Fruit fly (Drosophila melanogaster) whole organism, wandering third instar larva: Measurements from ENCODE around the gene CG15408.

Experiments
- Abd-B ChIP-seq: fragments of >200 bp; optimal IDR thresholded peaks from 2 replicates; lab custom pipeline; 2017; ENCODE audit warnings: missing biosample characterization, missing genetic modification characterization
- CG32264 ChIP-seq: fragments of 200-800 bp; sonication (Bioruptor generic); optimal IDR thresholded peaks from 2 replicates; lab custom pipeline; 2016; ENCODE audit warnings: missing biosample characterization, missing genetic modification characterization
- CG9705 ChIP-seq: fragments of 200-800 bp; sonication (Bioruptor generic); optimal IDR thresholded peaks from 2 replicates; lab custom pipeline; 2018; ENCODE audit warnings: missing biosample characterization, mild to moderate bottlenecking, missing genetic modification characterization
- CrebA ChIP-seq: fragments of 200-800 bp; sonication (Bioruptor generic); optimal IDR thresholded peaks from 2 replicates; lab custom pipeline; 2016; ENCODE audit warnings: missing biosample characterization, mild to moderate bottlenecking, missing genetic modification characterization, borderline replicate concordance
- Dfd ChIP-seq: fragments of >200 bp; optimal IDR thresholded peaks from 2 replicates; lab custom pipeline; 2017; ENCODE audit warnings: missing biosample characterization, missing genetic modification characterization
- GATAd ChIP-seq: sonication (Bioruptor generic); optimal IDR thresholded peaks from 2 replicates; lab custom pipeline; 2016; ENCODE audit warnings: missing biosample characterization, missing genetic modification characterization
- HLH106 ChIP-seq: fragments of 200-800 bp; optimal IDR thresholded peaks from 3 replicates; lab custom pipeline; 2019; ENCODE audit warnings: missing biosample characterization, mild to moderate bottlenecking, missing genetic modification characterization, moderate library complexity
- Hr83 ChIP-seq: fragments of 200-300 bp; sonication (Bioruptor generic); optimal IDR thresholded peaks from 2 replicates; lab custom pipeline; 2016; ENCODE audit warnings: missing biosample characterization, mild to moderate bottlenecking, missing genetic modification characterization, moderate library complexity; ENCODE audit not compliant: poor library complexity, severe bottlenecking
- Myc ChIP-seq: fragments of >200 bp; optimal IDR thresholded peaks from 2 replicates; lab custom pipeline; 2017
- N ChIP-seq: fragments of >200 bp; optimal IDR thresholded peaks from 2 replicates; lab custom pipeline; 2018; ENCODE audit warnings: missing biosample characterization, missing external identifiers, missing genetic modification characterization
- OdsH ChIP-seq: fragments of 200-800 bp; sonication (Bioruptor generic); optimal IDR thresholded peaks from 2 replicates; lab custom pipeline; 2016; ENCODE audit warnings: missing biosample characterization, mild to moderate bottlenecking, missing genetic modification characterization
- Rel ChIP-seq, 2 experiments: fragments of 200-800 bp; sonication (Bioruptor generic) in 1 of 2; optimal IDR thresholded peaks; 2 replicates in 1 of 2; 3 replicates in 1 of 2; lab custom pipeline; 2016 to 2019; ENCODE audit warnings: mild to moderate bottlenecking in 2 of 2, missing biosample characterization in 2 of 2, missing genetic modification characterization in 2 of 2, moderate library complexity in 1 of 2
- Sp1 ChIP-seq: fragments of 200-800 bp; sonication (Bioruptor generic); optimal IDR thresholded peaks from 3 replicates; lab custom pipeline; 2019; ENCODE audit warnings: missing biosample characterization, mild to moderate bottlenecking, missing genetic modification characterization, moderate library complexity
- Vsx2 ChIP-seq: fragments of 200-300, 225-300 bp; sonication (Bioruptor generic); optimal IDR thresholded peaks from 2 replicates; lab custom pipeline; 2018; ENCODE audit warnings: missing biosample characterization, missing genetic modification characterization; ENCODE audit not compliant: partially characterized antibody
- dl ChIP-seq, 2 experiments: fragments of 175-275, 200-275 bp in 1 of 2; fragments of 200-275 bp in 1 of 2; sonication (Bioruptor generic); optimal IDR thresholded peaks; lab custom pipeline; 2018; ENCODE audit warnings: mild to moderate bottlenecking in 2 of 2, missing biosample characterization in 2 of 2, missing genetic modification characterization in 2 of 2, moderate library complexity in 2 of 2; ENCODE audit not compliant: partially characterized antibody in 2 of 2, insufficient read depth in 1 of 2
- dsf ChIP-seq: sonication (Bioruptor generic); optimal IDR thresholded peaks from 2 replicates; lab custom pipeline; 2016; ENCODE audit warnings: missing biosample characterization, missing genetic modification characterization, borderline replicate concordance
- ey ChIP-seq: fragments of 200-800 bp; sonication (Bioruptor generic); optimal IDR thresholded peaks from 2 replicates; lab custom pipeline; 2016; ENCODE audit warnings: missing biosample characterization, missing genetic modification characterization
- fru ChIP-seq: fragments of 200-800 bp; sonication (Bioruptor generic); optimal IDR thresholded peaks from 3 replicates; lab custom pipeline; 2016; ENCODE audit warnings: missing biosample characterization, mild to moderate bottlenecking, missing genetic modification characterization
- h ChIP-seq: fragments of 200-800 bp; sonication (Bioruptor generic); optimal IDR thresholded peaks from 3 replicates; lab custom pipeline; 2016; ENCODE audit warnings: missing biosample characterization, mild to moderate bottlenecking, missing genetic modification characterization
- jim ChIP-seq: fragments of 175-275, 200-325 bp; sonication (Bioruptor generic); optimal IDR thresholded peaks from 2 replicates; lab custom pipeline; 2016; ENCODE audit warnings: missing biosample characterization, mild to moderate bottlenecking, missing genetic modification characterization
- lola ChIP-seq: fragments of >200 bp; optimal IDR thresholded peaks from 2 replicates; lab custom pipeline; 2017; ENCODE audit warnings: missing biosample characterization, missing genetic modification characterization
- pan ChIP-seq: fragments of >200 bp; optimal IDR thresholded peaks from 2 replicates; lab custom pipeline; 2017
- psq ChIP-seq: fragments of 200-800 bp; sonication (Bioruptor generic); optimal IDR thresholded peaks from 3 replicates; lab custom pipeline; 2017; ENCODE audit warnings: missing biosample characterization, mild to moderate bottlenecking, missing genetic modification characterization, moderate library complexity
- rgr ChIP-seq: fragments of 200-800 bp; sonication (Bioruptor generic); optimal IDR thresholded peaks from 3 replicates; lab custom pipeline; 2016; ENCODE audit warnings: missing biosample characterization, mild to moderate bottlenecking, missing genetic modification characterization
- sage ChIP-seq: fragments of 200-800 bp; sonication (Bioruptor generic); optimal IDR thresholded peaks from 2 replicates; lab custom pipeline; 2016; ENCODE audit warnings: missing biosample characterization, mild to moderate bottlenecking, missing genetic modification characterization
- sv ChIP-seq: fragments of 200-800 bp; sonication (Bioruptor generic); optimal IDR thresholded peaks from 3 replicates; lab custom pipeline; 2016; ENCODE audit warnings: missing biosample characterization, missing genetic modification characterization
- tai ChIP-seq: sonication (Bioruptor generic); optimal IDR thresholded peaks from 2 replicates; lab custom pipeline; 2016; ENCODE audit warnings: missing biosample characterization, missing genetic modification characterization
- usp ChIP-seq: fragments of >200 bp; optimal IDR thresholded peaks from 2 replicates; lab custom pipeline; 2017; ENCODE audit warnings: missing biosample characterization, missing genetic modification characterization

The CG15408 gene

dm6 chr2L:3307189-3307588, 25.4 kb upstream of the CG15408 start:
- TF ChIP-seq h (GFP tag; lab: Kevin White, UChicago) (peak; percentile 18), usp (GFP tag; lab: Kevin White, UChicago) (no peak), tai (GFP tag; lab: Kevin White, UChicago) (no peak), CrebA (GFP tag; lab: Kevin White, UChicago) (peak; percentile 26), rgr (no peak), Rel (GFP tag; optimal IDR thresholded peaks at IDR 0.05; lab: Kevin White, UChicago) (no peak), Rel (tag; optimal IDR thresholded peaks at IDR 0.05; lab: Kevin White, UChicago) (peak; percentile 63)

- no peak for TF ChIP-seq lola
- TF ChIP-seq tai (GFP tag; lab: Kevin White, UChicago) = no peak
- TF ChIP-seq CG32264 = no peak
- no peak for TF ChIP-seq Hr83 (GFP tag; lab: Kevin White, UChicago)
- no peak for TF ChIP-seq h (GFP tag; lab: Kevin White, UChicago)
- no peak for TF ChIP-seq fru
- TF ChIP-seq sage (GFP tag; lab: Kevin White, UChicago) = no peak
Measured at dm6 chr2L:3308529-3309272, 23.9 kb upstream of the CG15408 start, which contains the start of gene CG15406. CG15406 (plus strand) TSS chr2L:3309222.

- TF ChIP-seq N (GFP tag; lab: Kevin White, UChicago) (peak; percentile 80), lola (no peak), Rel (GFP tag; optimal IDR thresholded peaks at IDR 0.05; lab: Kevin White, UChicago) (no peak), Rel (tag; optimal IDR thresholded peaks at IDR 0.05; lab: Kevin White, UChicago) (peak; percentile 90), psq (GFP tag; lab: Kevin White, UChicago) (no peak)
Measured at dm6 chr2L:3319731-3320295, 12.8 kb upstream of the CG15408 start, which contains the start of the genes Fign and CG8837. Fign (minus strand) TSS chr2L:3319872. CG8837 (plus strand) TSS chr2L:3320245.

dm6 chr2L:3323319-3324287, 9.0 kb upstream of the CG15408 start, which contains the start of gene CG33281:
CG33281 (plus strand) TSS chr2L:3324237.
- no peak for TF ChIP-seq Sp1
- no peak for TF ChIP-seq dsf
- TF ChIP-seq sage (GFP tag; lab: Kevin White, UChicago) = no peak
- no peak for TF ChIP-seq Dfd
- TF ChIP-seq sv (GFP tag; lab: Kevin White, UChicago) = no peak
- no peak for TF ChIP-seq dl (GFP tag; optimal IDR thresholded peaks at IDR 0.05; lab: Kevin White, UChicago; ENCODE audit: insufficient read depth in 1 of 2, partially characterized antibody in 2 of 2)
- TF ChIP-seq tai (GFP tag; lab: Kevin White, UChicago) = no peak
- no peak for TF ChIP-seq jim
- TF ChIP-seq Vsx2 (GFP tag; lab: Kevin White, UChicago) = no peak
- TF ChIP-seq, all 38 proteins: peak for 0

- TF ChIP-seq pan (lab: Kevin White, UChicago) (no peak), dl (GFP tag; optimal IDR thresholded peaks at IDR 0.05; lab: Kevin White, UChicago; ENCODE audit: insufficient read depth in 1 of 2, partially characterized antibody in 2 of 2) (no peak), Abd-B (GFP tag; lab: Kevin White, UChicago) (no peak), Dfd (no peak), h (GFP tag; lab: Kevin White, UChicago) (no peak), Myc (lab: Kevin White, UChicago) (no peak), N (GFP tag; lab: Kevin White, UChicago) (no peak), sage (GFP tag; lab: Kevin White, UChicago) (no peak), CG32264 (no peak)
Measured at dm6 chr2L:3327603-3328002, 5.0 kb upstream of the CG15408 start, which contains the start of gene CG33282. CG33282 (plus strand) TSS chr2L:3327903.

dm6 chr2L:3330628-3331027, 2.0 kb upstream of the CG15408 start, which contains the start of gene CG3285:
CG3285 (plus strand) TSS chr2L:3330928.
- TF ChIP-seq OdsH (GFP tag; lab: Kevin White, UChicago) (no peak), dsf (no peak), rgr (no peak), Dfd (no peak), usp (GFP tag; lab: Kevin White, UChicago) (no peak), GATAd (GFP tag; lab: Kevin White, UChicago) (no peak), CG9705 (no peak), dl (GFP tag; optimal IDR thresholded peaks at IDR 0.05; lab: Kevin White, UChicago; ENCODE audit: insufficient read depth in 1 of 2, partially characterized antibody in 2 of 2) (no peak), sage (GFP tag; lab: Kevin White, UChicago) (no peak), fru (no peak), ey (GFP tag; lab: Kevin White, UChicago) (no peak), HLH106 (tag; lab: Kevin White, UChicago) (no peak), Rel (GFP tag; optimal IDR thresholded peaks at IDR 0.05; lab: Kevin White, UChicago) (no peak), Rel (tag; optimal IDR thresholded peaks at IDR 0.05; lab: Kevin White, UChicago) (no peak), Abd-B (GFP tag; lab: Kevin White, UChicago) (no peak), CG32264 (no peak)
- TF ChIP-seq, all 38 proteins: peak for 0
